Fruit fly (Drosophila melanogaster) whole organism, embryonic: ENCODE measurements around the gene CG5290.

Experiments used
- CG10267 ChIP-seq: fragments of 200-800 bp; sonication (Bioruptor generic); optimal IDR thresholded peaks from 2 replicates; lab custom pipeline; 2018; ENCODE audit warnings: missing biosample characterization, mild to moderate bottlenecking, missing genetic modification characterization, moderate library complexity
- CG10462 ChIP-seq: fragments of 200-800 bp; sonication (Bioruptor generic); optimal IDR thresholded peaks from 2 replicates; lab custom pipeline; 2016; ENCODE audit warnings: missing biosample characterization, missing genetic modification characterization
- CG11560 ChIP-seq: fragments of 200-800 bp; sonication (Bioruptor generic); IDR thresholded peaks from 3 replicates; pipeline ENCODE4 v1.3.6; 2022; ENCODE audit warnings: missing biosample characterization, missing genetic modification characterization
- CG11696 ChIP-seq: fragments of 200-800 bp; sonication (Bioruptor generic); IDR thresholded peaks from 2 replicates; pipeline ENCODE4 v1.3.6; 2022; ENCODE audit warnings: missing biosample characterization, missing genetic modification characterization
- CG12744 ChIP-seq: fragments of 200-800 bp; sonication (Bioruptor generic); optimal IDR thresholded peaks from 2 replicates; lab custom pipeline; 2016; ENCODE audit warnings: missing biosample characterization, missing genetic modification characterization
- CG15514 ChIP-seq: fragments of 200-800 bp; sonication (Bioruptor generic); optimal IDR thresholded peaks from 3 replicates; lab custom pipeline; 2017; ENCODE audit warnings: missing biosample characterization, missing genetic modification characterization, mild to moderate bottlenecking, moderate library complexity, missing genetic modification reagents
- CG15696 ChIP-seq: fragments of 200-800 bp; sonication (Bioruptor generic); optimal IDR thresholded peaks from 2 replicates; lab custom pipeline; 2019; ENCODE audit warnings: missing biosample characterization, mild to moderate bottlenecking, missing genetic modification characterization, moderate library complexity
- CG17802 ChIP-seq: fragments of 200-800 bp; sonication (Bioruptor generic); optimal IDR thresholded peaks from 2 replicates; lab custom pipeline; 2018; ENCODE audit warnings: missing biosample characterization, mild to moderate bottlenecking, missing genetic modification characterization, moderate library complexity
- CG1832 ChIP-seq: fragments of 200-800 bp; sonication (Bioruptor generic); optimal IDR thresholded peaks from 2 replicates; lab custom pipeline; 2017; ENCODE audit warnings: missing biosample characterization, mild to moderate bottlenecking, missing genetic modification characterization, inconsistent platforms
- CG2116 ChIP-seq: fragments of 200-800 bp; sonication (Bioruptor generic); optimal IDR thresholded peaks from 3 replicates; lab custom pipeline; 2018; ENCODE audit warnings: missing biosample characterization, mild to moderate bottlenecking, missing genetic modification characterization
- CG2889 ChIP-seq: fragments of 200-800 bp; sonication (Bioruptor generic); IDR thresholded peaks from 3 replicates; pipeline ENCODE4 v1.3.6; 2022; ENCODE audit warnings: missing biosample characterization, missing genetic modification characterization
- CG31224 ChIP-seq: fragments of 200-800 bp; sonication (Bioruptor generic); IDR thresholded peaks from 2 replicates; pipeline ENCODE4 v1.3.6; 2022; ENCODE audit warnings: missing biosample characterization, missing genetic modification characterization
- CG3163 ChIP-seq: fragments of 200-800 bp; sonication (Bioruptor generic); optimal IDR thresholded peaks from 3 replicates; lab custom pipeline; 2016; ENCODE audit warnings: missing biosample characterization, missing genetic modification characterization
- CG3995 ChIP-seq: fragments of 200-800 bp; sonication (Bioruptor generic); optimal IDR thresholded peaks from 3 replicates; lab custom pipeline; 2016; ENCODE audit warnings: missing biosample characterization, missing genetic modification characterization
- CG4617 ChIP-seq: fragments of 200-800 bp; sonication (Bioruptor generic); optimal IDR thresholded peaks from 3 replicates; lab custom pipeline; 2016; ENCODE audit warnings: missing biosample characterization, missing genetic modification characterization, borderline replicate concordance
- CG6272 ChIP-seq: fragments of 200-800 bp; sonication (Bioruptor generic); IDR thresholded peaks from 2 replicates; pipeline ENCODE4 v1.3.6; 2022; ENCODE audit warnings: missing biosample characterization, missing genetic modification characterization
- CG6654 ChIP-seq: fragments of 200-800 bp; sonication (Bioruptor generic); optimal IDR thresholded peaks from 2 replicates; lab custom pipeline; 2017; ENCODE audit warnings: missing biosample characterization, mild to moderate bottlenecking, missing genetic modification characterization
- CG7745 ChIP-seq: fragments of 200-800 bp; sonication (Bioruptor generic); optimal IDR thresholded peaks from 2 replicates; lab custom pipeline; 2018; ENCODE audit warnings: missing biosample characterization, mild to moderate bottlenecking, missing genetic modification characterization, moderate library complexity
- CG8281 ChIP-seq: fragments of 200-800 bp; sonication (Bioruptor generic); optimal IDR thresholded peaks from 2 replicates; lab custom pipeline; 2018; ENCODE audit warnings: missing biosample characterization, mild to moderate bottlenecking, missing genetic modification characterization, moderate library complexity
- Dp ChIP-seq: fragments of 200-800 bp; sonication (Bioruptor generic); optimal IDR thresholded peaks from 2 replicates; lab custom pipeline; 2018; ENCODE audit warnings: missing biosample characterization, mild to moderate bottlenecking, missing genetic modification characterization, moderate library complexity
- Fer3 ChIP-seq: fragments of 200-800 bp; sonication (Bioruptor generic); optimal IDR thresholded peaks from 2 replicates; lab custom pipeline; 2018; ENCODE audit warnings: missing biosample characterization, mild to moderate bottlenecking, missing genetic modification characterization, moderate library complexity
- Gug ChIP-seq: fragments of 200-800 bp; sonication (Bioruptor generic); IDR thresholded peaks from 4 replicates; pipeline ENCODE4 v1.3.6; 2022; ENCODE audit warnings: missing biosample characterization, missing genetic modification characterization
- H15 ChIP-seq: fragments of 200-800 bp; sonication (Bioruptor generic); IDR thresholded peaks from 3 replicates; pipeline ENCODE4 v1.3.6; 2022; ENCODE audit warnings: missing biosample characterization, missing genetic modification characterization
- Hsf ChIP-seq: fragments of 200-800 bp; sonication (Bioruptor generic); optimal IDR thresholded peaks from 3 replicates; lab custom pipeline; 2016; ENCODE audit warnings: missing biosample characterization, missing genetic modification characterization
- Kr ChIP-seq: fragments of 200-800 bp; sonication (Bioruptor generic); optimal IDR thresholded peaks from 2 replicates; lab custom pipeline; 2017; ENCODE audit warnings: missing biosample characterization, mild to moderate bottlenecking, missing genetic modification characterization
- NC2β ChIP-seq: fragments of 200-800 bp; sonication (Bioruptor generic); optimal IDR thresholded peaks from 2 replicates; lab custom pipeline; 2016; ENCODE audit warnings: missing biosample characterization, missing genetic modification characterization
- Opbp ChIP-seq: fragments of 200-800 bp; sonication (Bioruptor generic); IDR thresholded peaks from 3 replicates; pipeline ENCODE4 v1.3.6; 2022; ENCODE audit warnings: missing biosample characterization, missing genetic modification characterization; ENCODE audit not compliant: partially characterized antibody
- Sox100B ChIP-seq: fragments of 200-800 bp; sonication (Bioruptor generic); optimal IDR thresholded peaks from 3 replicates; lab custom pipeline; 2018; ENCODE audit warnings: missing biosample characterization, mild to moderate bottlenecking, missing genetic modification characterization
- bcd ChIP-seq: fragments of 200-800 bp; sonication (Bioruptor generic); optimal IDR thresholded peaks from 2 replicates; lab custom pipeline; 2017; ENCODE audit warnings: missing biosample characterization, mild to moderate bottlenecking, missing genetic modification characterization
- bigmax ChIP-seq: fragments of 200-800 bp; sonication (Bioruptor generic); optimal IDR thresholded peaks from 2 replicates; lab custom pipeline; 2018; ENCODE audit warnings: missing biosample characterization, mild to moderate bottlenecking, missing genetic modification characterization
- cad ChIP-seq: fragments of >200 bp; optimal IDR thresholded peaks from 2 replicates; lab custom pipeline; 2017; ENCODE audit warnings: missing biosample characterization, missing genetic modification characterization
- cato ChIP-seq: fragments of 200-800 bp; sonication (Bioruptor generic); optimal IDR thresholded peaks from 2 replicates; lab custom pipeline; 2016; ENCODE audit warnings: missing biosample characterization, missing genetic modification characterization, borderline replicate concordance
- corto ChIP-seq: fragments of 200-800 bp; sonication (Bioruptor generic); optimal IDR thresholded peaks from 2 replicates; lab custom pipeline; 2016; ENCODE audit warnings: missing biosample characterization, mild to moderate bottlenecking, missing genetic modification characterization, moderate library complexity
- crp ChIP-seq, 2 experiments: fragments of 200-800 bp; sonication (Bioruptor generic); optimal IDR thresholded peaks; 2 replicates in 1 of 2; 3 replicates in 1 of 2; lab custom pipeline; 2017; ENCODE audit warnings: missing biosample characterization in 2 of 2, missing genetic modification characterization in 2 of 2, mild to moderate bottlenecking in 1 of 2, moderate library complexity in 1 of 2
- dmrt11E ChIP-seq: fragments of 200-800 bp; sonication (Bioruptor generic); optimal IDR thresholded peaks from 3 replicates; lab custom pipeline; 2018; ENCODE audit warnings: missing biosample characterization, mild to moderate bottlenecking, missing genetic modification characterization, moderate library complexity
- dmrt99B ChIP-seq: fragments of 200-800 bp; sonication (Bioruptor generic); optimal IDR thresholded peaks from 2 replicates; lab custom pipeline; 2018; ENCODE audit warnings: missing biosample characterization, mild to moderate bottlenecking, missing genetic modification characterization, moderate library complexity
- dysf ChIP-seq: fragments of 200-800 bp; sonication (Bioruptor generic); IDR thresholded peaks from 3 replicates; pipeline ENCODE4 v1.3.6; 2022; ENCODE audit warnings: missing biosample characterization, missing genetic modification characterization
- fd3F ChIP-seq: fragments of 200-800 bp; sonication (Bioruptor generic); optimal IDR thresholded peaks from 2 replicates; lab custom pipeline; 2018; ENCODE audit warnings: missing biosample characterization, mild to moderate bottlenecking, missing genetic modification characterization, moderate library complexity
- hb ChIP-seq: fragments of 200-800 bp; sonication (Bioruptor generic); IDR thresholded peaks from 3 replicates; pipeline ENCODE4 v1.3.6; 2022; ENCODE audit warnings: missing biosample characterization, missing genetic modification characterization; ENCODE audit not compliant: partially characterized antibody
- jigr1 ChIP-seq: fragments of 200-800 bp; sonication (Bioruptor generic); IDR thresholded peaks from 3 replicates; pipeline ENCODE4 v1.3.6; 2022; ENCODE audit warnings: missing biosample characterization, missing genetic modification characterization
- klu ChIP-seq: fragments of 200-800 bp; sonication (Bioruptor generic); IDR thresholded peaks from 2 replicates; pipeline ENCODE4 v1.3.6; 2022; ENCODE audit warnings: missing biosample characterization, missing genetic modification characterization
- luna ChIP-seq: fragments of 200-800 bp; sonication (Bioruptor generic); optimal IDR thresholded peaks from 2 replicates; lab custom pipeline; 2016; ENCODE audit warnings: missing biosample characterization, missing genetic modification characterization
- mam ChIP-seq: fragments of 200-800 bp; sonication (Bioruptor generic); optimal IDR thresholded peaks from 3 replicates; lab custom pipeline; 2016; ENCODE audit warnings: missing biosample characterization, missing genetic modification characterization
- rib ChIP-seq: fragments of 200-800 bp; sonication (Bioruptor generic); IDR thresholded peaks from 2 replicates; pipeline ENCODE4 v1.3.6; 2022; ENCODE audit warnings: missing biosample characterization, missing genetic modification characterization
- ro ChIP-seq: fragments of 200-800 bp; sonication (Bioruptor generic); IDR thresholded peaks from 2 replicates; pipeline ENCODE4 v1.3.6; 2022; ENCODE audit warnings: missing biosample characterization, missing genetic modification characterization
- shn ChIP-seq: fragments of 200-800 bp; sonication (Bioruptor generic); optimal IDR thresholded peaks from 3 replicates; lab custom pipeline; 2016; ENCODE audit warnings: missing biosample characterization, missing genetic modification characterization
- ssp ChIP-seq: fragments of 200-800 bp; sonication (Bioruptor generic); IDR thresholded peaks from 2 replicates; pipeline ENCODE4 v1.3.6; 2022; ENCODE audit warnings: missing biosample characterization, missing genetic modification characterization
- vnd ChIP-seq: fragments of 200-800 bp; sonication (Bioruptor generic); IDR thresholded peaks from 3 replicates; pipeline ENCODE4 v1.3.6; 2022; ENCODE audit warnings: missing biosample characterization, missing genetic modification characterization; ENCODE audit not compliant: partially characterized antibody
- wor ChIP-seq: fragments of 200-800 bp; sonication (Bioruptor generic); IDR thresholded peaks from 2 replicates; pipeline ENCODE4 v1.3.6; 2022; ENCODE audit warnings: missing biosample characterization, missing genetic modification characterization
- zen2 ChIP-seq: fragments of 200-800 bp; sonication (Bioruptor generic); IDR thresholded peaks from 3 replicates; pipeline ENCODE4 v1.3.6; 2022; ENCODE audit warnings: missing biosample characterization, missing genetic modification characterization; ENCODE audit not compliant: partially characterized antibody
- zf30C ChIP-seq: fragments of 200-800 bp; sonication (Bioruptor generic); optimal IDR thresholded peaks from 3 replicates; lab custom pipeline; 2018; ENCODE audit warnings: missing biosample characterization, mild to moderate bottlenecking, missing genetic modification characterization

The CG5290 gene

DNA sequence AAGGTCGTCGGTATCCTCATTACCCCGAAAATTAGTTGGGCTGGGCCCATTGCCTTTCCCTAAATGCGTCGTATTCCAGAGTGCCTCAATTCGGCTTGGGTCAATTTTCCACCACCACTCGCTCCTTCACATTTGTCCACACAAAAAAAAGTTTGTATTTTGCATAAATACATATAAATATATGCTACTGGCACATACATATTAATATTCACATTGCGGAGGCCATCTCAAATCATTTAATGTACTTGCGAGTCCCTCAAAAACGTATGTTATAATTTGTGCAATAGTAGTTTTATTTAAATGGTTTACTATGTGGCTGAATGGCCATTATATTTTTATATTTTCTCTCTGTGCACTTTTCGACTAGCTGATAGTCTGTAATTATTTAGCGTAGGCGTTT is 29.2 kb upstream of the CG5290 start (continued):
- TF ChIP-seq CG11560 (tag; lab: Robert Waterston, UW) (no peak), bigmax (GFP tag; lab: Kevin White, UChicago) (no peak), CG10267 (tag; lab: Kevin White, UChicago) (no peak), dmrt11E (tag; lab: Kevin White, UChicago) (no peak), CG10462 (GFP tag; lab: Kevin White, UChicago) (no peak), Gug (peak; percentile 18; the same call in 1 of the 4 replicates), CG3163 (GFP tag; lab: Kevin White, UChicago) (no peak), Opbp (GFP tag; lab: Robert Waterston, UW) (no peak), luna (GFP tag; lab: Kevin White, UChicago) (no peak), klu (GFP tag; lab: Robert Waterston, UW) (no peak), CG11696 (GFP tag; lab: Robert Waterston, UW) (no peak), NC2β (GFP tag; lab: Kevin White, UChicago) (no peak), CG2889 (GFP tag; lab: Robert Waterston, UW) (no peak), ssp (GFP tag; lab: Robert Waterston, UW) (no peak), CG12744 (GFP tag; lab: Kevin White, UChicago) (no peak), dysf (peak; percentile 31; the same call in 1 of the 3 replicates), CG8281 (no peak), CG31224 (no peak), mam (GFP tag; lab: Kevin White, UChicago) (peak; percentile 3), Fer3 (tag; lab: Kevin White, UChicago) (peak; percentile 35), ro (GFP tag; lab: Robert Waterston, UW) (no peak), CG15696 (tag; lab: Kevin White, UChicago) (no peak), wor (GFP tag; lab: Robert Waterston, UW) (no peak), CG3995 (GFP tag; lab: Kevin White, UChicago) (no peak), CG6272 (GFP tag; lab: Robert Waterston, UW) (no peak), H15 (GFP tag; lab: Robert Waterston, UW) (no peak), CG15514 (peak; percentile 26), CG2116 (no peak), vnd (GFP tag; lab: Robert Waterston, UW) (no peak), Hsf (GFP tag; lab: Kevin White, UChicago) (no peak), fd3F (GFP tag; lab: Kevin White, UChicago) (no peak), jigr1 (GFP tag; lab: Robert Waterston, UW) (no peak), CG7745 (tag; lab: Kevin White, UChicago) (no peak), rib (GFP tag; lab: Robert Waterston, UW) (no peak), Kr (GFP tag; lab: Kevin White, UChicago) (no peak), CG1832 (no peak), bcd (no peak), zen2 (GFP tag; lab: Robert Waterston, UW) (no peak), Sox100B (GFP tag; lab: Kevin White, UChicago) (no peak), hb (GFP tag; lab: Robert Waterston, UW) (no peak), Dp (GFP tag; lab: Kevin White, UChicago) (no peak), zf30C (GFP tag; lab: Kevin White, UChicago) (no peak), cato (GFP tag; lab: Kevin White, UChicago) (no peak), corto (GFP tag; lab: Kevin White, UChicago) (no peak), CG6654 (no peak), CG4617 (no peak), cad (GFP tag; lab: Kevin White, UChicago) (no peak), CG17802 (tag; lab: Kevin White, UChicago) (no peak), dmrt99B (tag; lab: Kevin White, UChicago) (peak; percentile 45), crp (GFP tag; optimal IDR thresholded peaks at IDR 0.05; lab: Kevin White, UChicago) (no peak), shn (GFP tag; lab: Kevin White, UChicago) (no peak)
